Worm (Caenorhabditis elegans) whole organism, young adult: ENCODE measurements around the gene ZK353.3.

Source experiments
- B0019.2 ChIP-seq: fragments of 200-800 bp; sonication (Bioruptor generic); conservative IDR thresholded peaks from 2 replicates; pipeline ENCODE4 v1.3.6; 2022; ENCODE audit warnings: missing genetic modification reagents, missing genetic modification characterization, missing compliant biosample characterization
- attf-6 ChIP-seq: fragments of 200-800 bp; sonication (Bioruptor generic); IDR thresholded peaks from 2 replicates; pipeline ENCODE4 v1.3.6; 2022; ENCODE audit warnings: missing genetic modification reagents, missing genetic modification characterization, missing compliant biosample characterization
- ceh-79 ChIP-seq: sonication (generic microtip); optimal IDR thresholded peaks from 2 replicates; lab custom pipeline; 2017; ENCODE audit warnings: mild to moderate bottlenecking, missing genetic modification characterization, missing compliant biosample characterization
- chd-7 ChIP-seq: sonication (generic microtip); optimal IDR thresholded peaks from 2 replicates; lab custom pipeline; 2016; ENCODE audit warnings: mild to moderate bottlenecking, missing genetic modification characterization, moderate library complexity, missing compliant biosample characterization
- hlh-12 ChIP-seq: sonication (generic microtip); optimal IDR thresholded peaks from 2 replicates; lab custom pipeline; 2016; ENCODE audit warnings: missing genetic modification characterization, missing compliant biosample characterization
- let-607 ChIP-seq, 2 experiments: fragments of 200-800 bp in 1 of 2; sonication (Bioruptor generic) in 1 of 2; sonication (generic microtip) in 1 of 2; optimal IDR thresholded peaks; 2 replicates each; lab custom pipeline; 2016 to 2018; ENCODE audit warnings: mild to moderate bottlenecking in 2 of 2, missing compliant biosample characterization in 2 of 2, missing genetic modification characterization in 2 of 2, moderate library complexity in 2 of 2, missing genotype in 1 of 2
- repo-1 ChIP-seq: sonication (generic microtip); optimal IDR thresholded peaks from 2 replicates; lab custom pipeline; 2017; ENCODE audit warnings: mild to moderate bottlenecking, missing genetic modification characterization, missing compliant biosample characterization
- snpc-4 ChIP-seq, 5 experiments: fragments of 150-350 bp in 1 of 5; sonication (generic microtip) in 4 of 5; optimal IDR thresholded peaks; 2 replicates each; lab custom pipeline; 2014 to 2018; ENCODE audit warnings: missing genetic modification characterization in 5 of 5, missing biosample characterization in 3 of 5, antibody characterized with exemption in 2 of 5, mild to moderate bottlenecking in 2 of 5, missing compliant biosample characterization in 2 of 5, missing genotype in 2 of 5, moderate library complexity in 2 of 5, missing genetic modification reagents in 1 of 5
- unc-62 ChIP-seq: fragments of 150-350 bp; optimal IDR thresholded peaks from 2 replicates; lab custom pipeline; 2014; ENCODE audit warnings: missing biosample characterization, missing genetic modification reagents, missing genetic modification characterization

DNA sequence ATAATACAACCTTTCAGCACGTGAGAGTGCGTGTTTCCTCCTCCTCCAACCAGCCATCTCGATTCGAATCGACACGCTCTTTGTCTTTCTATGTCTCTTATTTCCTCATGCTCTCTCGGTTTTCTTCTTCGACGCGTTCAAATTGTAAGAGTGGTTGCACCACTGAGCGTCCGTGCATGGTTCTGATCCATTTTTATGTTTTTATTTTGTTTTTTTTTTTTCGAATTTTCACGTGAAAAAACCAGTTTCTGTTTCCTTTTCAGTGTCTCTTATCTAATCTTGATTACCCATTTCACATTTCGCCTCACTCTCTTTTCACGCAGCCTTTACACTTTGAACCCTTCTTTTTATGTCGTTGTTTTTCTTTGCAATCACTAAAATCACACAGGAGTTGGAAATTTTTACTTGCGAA is 24.9 kb upstream of the ZK353.3 start:
- TF ChIP-seq repo-1 (tag; lab: Kevin White, UChicago) = no peak
- no peak for TF ChIP-seq attf-6 (GFP tag; lab: Robert Waterston, UW)
- TF ChIP-seq chd-7 (tag; lab: Kevin White, UChicago) = no peak
- TF ChIP-seq snpc-4 (GFP tag; optimal IDR thresholded peaks at IDR 0.05; lab: Kevin White, UChicago) = no peak
- TF ChIP-seq snpc-4 (tag; optimal IDR thresholded peaks at IDR 0.05; lab: Kevin White, UChicago) = no peak
- TF ChIP-seq let-607 (tag; optimal IDR thresholded peaks at IDR 0.05; lab: Kevin White, UChicago) = peak in 1 of 2 experiments; percentile 2
- no peak for TF ChIP-seq hlh-12 (tag; lab: Kevin White, UChicago)
- TF ChIP-seq unc-62 (GFP tag; lab: Kevin White, UChicago) = no peak
- TF ChIP-seq B0019.2 (GFP tag; lab: Robert Waterston, UW) = no peak
- TF ChIP-seq ceh-79 (tag; lab: Kevin White, UChicago) = no peak
